Worm (Caenorhabditis elegans) whole organism, late embryonic: ENCODE data around the gene K01G12.3.

Source experiments
- F13H6.1 ChIP-seq: sonication (generic microtip); optimal IDR thresholded peaks from 2 replicates; lab custom pipeline; 2016; ENCODE audit warnings: missing genetic modification characterization, missing compliant biosample characterization
- T23F11.4 ChIP-seq: fragments of 200-800 bp; sonication (Bioruptor generic); optimal IDR thresholded peaks from 2 replicates; lab custom pipeline; 2018; ENCODE audit warnings: mild to moderate bottlenecking, missing genetic modification characterization, missing compliant biosample characterization
- Y22D7AL.16 ChIP-seq: sonication (generic microtip); optimal IDR thresholded peaks from 2 replicates; lab custom pipeline; 2016; ENCODE audit warnings: missing genetic modification characterization, missing compliant biosample characterization
- ceh-18 ChIP-seq: sonication (generic microtip); optimal IDR thresholded peaks from 2 replicates; lab custom pipeline; 2016; ENCODE audit warnings: missing genetic modification characterization, missing compliant biosample characterization
- ceh-19 ChIP-seq: fragments of 200-800 bp; sonication (Bioruptor generic); optimal IDR thresholded peaks from 2 replicates; lab custom pipeline; 2018; ENCODE audit warnings: mild to moderate bottlenecking, missing genetic modification characterization, missing compliant biosample characterization
- ceh-22 ChIP-seq: sonication (generic microtip); optimal IDR thresholded peaks from 2 replicates; lab custom pipeline; 2017; ENCODE audit warnings: missing biosample characterization, missing genetic modification characterization
- ceh-30 ChIP-seq: fragments of 150-350 bp; optimal IDR thresholded peaks from 2 replicates; lab custom pipeline; 2014; ENCODE audit warnings: missing biosample characterization, missing genetic modification characterization
- ceh-45 ChIP-seq: fragments of 200-800 bp; sonication (Bioruptor generic); IDR thresholded peaks from 2 replicates; pipeline ENCODE4 v1.3.6; 2022; ENCODE audit warnings: missing genetic modification reagents, missing genetic modification characterization, missing compliant biosample characterization
- ceh-48 ChIP-seq: sonication (generic microtip); optimal IDR thresholded peaks from 2 replicates; lab custom pipeline; 2016; ENCODE audit warnings: missing genetic modification characterization, inconsistent platforms, missing compliant biosample characterization
- ceh-6 ChIP-seq: fragments of 200-800 bp; sonication (Bioruptor generic); optimal IDR thresholded peaks from 2 replicates; lab custom pipeline; 2018; ENCODE audit warnings: mild to moderate bottlenecking, missing genetic modification characterization, missing compliant biosample characterization
- ceh-9 ChIP-seq: sonication (generic microtip); optimal IDR thresholded peaks from 2 replicates; lab custom pipeline; 2016; ENCODE audit warnings: mild to moderate bottlenecking, missing genetic modification characterization, inconsistent platforms, missing compliant biosample characterization
- dmd-4 ChIP-seq: sonication (generic microtip); optimal IDR thresholded peaks from 2 replicates; lab custom pipeline; 2016; ENCODE audit warnings: borderline replicate concordance, missing genetic modification characterization, missing compliant biosample characterization
- elt-2 ChIP-seq: sonication (generic microtip); optimal IDR thresholded peaks from 2 replicates; lab custom pipeline; 2016; ENCODE audit warnings: missing genetic modification reagents, missing genetic modification characterization, missing compliant biosample characterization
- fax-1 ChIP-seq: sonication (generic microtip); optimal IDR thresholded peaks from 2 replicates; lab custom pipeline; 2016; ENCODE audit warnings: missing genotype, missing genetic modification characterization, missing compliant biosample characterization
- fkh-6 ChIP-seq: sonication (generic microtip); optimal IDR thresholded peaks from 2 replicates; lab custom pipeline; 2016; ENCODE audit warnings: missing genetic modification characterization, missing compliant biosample characterization
- hlh-13 ChIP-seq: fragments of 200-800 bp; sonication (Bioruptor generic); optimal IDR thresholded peaks from 2 replicates; lab custom pipeline; 2018; ENCODE audit warnings: mild to moderate bottlenecking, missing genetic modification characterization, missing compliant biosample characterization
- hlh-15 ChIP-seq: sonication (generic microtip); optimal IDR thresholded peaks from 2 replicates; lab custom pipeline; 2016; ENCODE audit warnings: missing genetic modification characterization, missing compliant biosample characterization
- hlh-30 ChIP-seq: sonication (generic microtip); optimal IDR thresholded peaks from 2 replicates; lab custom pipeline; 2017; ENCODE audit warnings: antibody characterized with exemption, missing genetic modification characterization, missing compliant biosample characterization; ENCODE audit not compliant: insufficient read depth
- hlh-6 ChIP-seq: sonication (generic microtip); optimal IDR thresholded peaks from 2 replicates; lab custom pipeline; 2016; ENCODE audit warnings: missing genotype, missing genetic modification characterization, missing compliant biosample characterization
- hlh-8 ChIP-seq: sonication (generic microtip); optimal IDR thresholded peaks from 2 replicates; lab custom pipeline; 2016; ENCODE audit warnings: missing genotype, missing genetic modification characterization, missing compliant biosample characterization
- madf-2 ChIP-seq: sonication (generic microtip); optimal IDR thresholded peaks from 2 replicates; lab custom pipeline; 2017; ENCODE audit warnings: missing genetic modification characterization, missing compliant biosample characterization
- nfya-1 ChIP-seq: sonication (generic microtip); optimal IDR thresholded peaks from 2 replicates; lab custom pipeline; 2017; ENCODE audit warnings: missing genetic modification characterization, mild to moderate bottlenecking, missing compliant biosample characterization, antibody characterized with exemption, moderate library complexity
- nhr-232 ChIP-seq: sonication (generic microtip); optimal IDR thresholded peaks from 2 replicates; lab custom pipeline; 2016; ENCODE audit warnings: missing genetic modification characterization, missing compliant biosample characterization
- npax-4 ChIP-seq: sonication (generic microtip); optimal IDR thresholded peaks from 2 replicates; lab custom pipeline; 2016; ENCODE audit warnings: missing genetic modification characterization, missing compliant biosample characterization
- odd-2 ChIP-seq: sonication (generic microtip); optimal IDR thresholded peaks from 2 replicates; lab custom pipeline; 2017; ENCODE audit warnings: antibody characterized with exemption, mild to moderate bottlenecking, missing genetic modification characterization, missing compliant biosample characterization
- pha-2 ChIP-seq: sonication (generic microtip); optimal IDR thresholded peaks from 2 replicates; lab custom pipeline; 2017; ENCODE audit warnings: mild to moderate bottlenecking, missing genetic modification characterization, missing compliant biosample characterization
- ref-2 ChIP-seq: sonication (generic microtip); optimal IDR thresholded peaks from 2 replicates; lab custom pipeline; 2016; ENCODE audit warnings: missing genetic modification characterization, missing compliant biosample characterization
- sox-4 ChIP-seq: sonication (generic microtip); optimal IDR thresholded peaks from 2 replicates; lab custom pipeline; 2017; ENCODE audit warnings: mild to moderate bottlenecking, missing genetic modification characterization, inconsistent platforms, missing compliant biosample characterization
- syd-9 ChIP-seq: sonication (generic microtip); optimal IDR thresholded peaks from 2 replicates; lab custom pipeline; 2016; ENCODE audit warnings: mild to moderate bottlenecking, missing genetic modification characterization, moderate library complexity, missing compliant biosample characterization
- tbx-2 ChIP-seq: sonication (generic microtip); optimal IDR thresholded peaks from 2 replicates; lab custom pipeline; 2016; ENCODE audit warnings: missing genetic modification characterization, missing compliant biosample characterization
- tbx-7 ChIP-seq: sonication (generic microtip); optimal IDR thresholded peaks from 2 replicates; lab custom pipeline; 2016; ENCODE audit warnings: missing genotype, missing genetic modification characterization, missing compliant biosample characterization
- ttx-3 ChIP-seq: sonication (generic microtip); optimal IDR thresholded peaks from 2 replicates; lab custom pipeline; 2016; ENCODE audit warnings: missing genetic modification reagents, missing genetic modification characterization, missing compliant biosample characterization
- unc-3 ChIP-seq, 2 experiments: fragments of 200-800 bp in 1 of 2; sonication (Bioruptor generic) in 1 of 2; sonication (generic microtip) in 1 of 2; conservative IDR thresholded peaks in 1 of 2; optimal IDR thresholded peaks in 1 of 2; 2 replicates each; pipeline versions ENCODE4 v1.3.6 to Lab custom; 2016 to 2022; ENCODE audit warnings: missing compliant biosample characterization in 2 of 2, missing genetic modification characterization in 2 of 2, missing genetic modification reagents in 1 of 2
- unc-55 ChIP-seq: sonication (generic microtip); optimal IDR thresholded peaks from 2 replicates; lab custom pipeline; 2017; ENCODE audit warnings: missing biosample characterization, missing genetic modification reagents, missing genetic modification characterization
- unc-86 ChIP-seq: sonication (generic microtip); optimal IDR thresholded peaks from 2 replicates; lab custom pipeline; 2016; ENCODE audit warnings: missing genetic modification characterization, missing compliant biosample characterization

Gene K01G12.3

ce11 chrIV:14228069-14228468 lies 34.8 kb downstream of the K01G12.3 start, which contains the start of gene F02H6.7:
F02H6.7 (minus strand) TSS chrIV:14228169.
- TF ChIP-seq ref-2 (tag; lab: Kevin White, UChicago) = no peak
- no peak for TF ChIP-seq ceh-6 (GFP tag; lab: Kevin White, UChicago)
- TF ChIP-seq Y22D7AL.16 (tag; lab: Kevin White, UChicago) = no peak
- no peak for TF ChIP-seq tbx-7
- TF ChIP-seq ceh-30 (tag; lab: Kevin White, UChicago) = no peak
- TF ChIP-seq ceh-9 = no peak
- TF ChIP-seq T23F11.4 (GFP tag; lab: Kevin White, UChicago) = no peak
- no peak for TF ChIP-seq hlh-15 (tag; lab: Kevin White, UChicago)
- TF ChIP-seq syd-9 (tag; lab: Kevin White, UChicago) = no peak

ce11 chrIV:14230799-14231198 lies 37.5 kb downstream of the K01G12.3 start, which contains the start of gene F02H6.6:
F02H6.6 (minus strand) TSS chrIV:14230899.
- TF ChIP-seq npax-4 (tag; lab: Kevin White, UChicago) (no peak), dmd-4 (tag; lab: Kevin White, UChicago) (no peak), unc-55 (GFP tag; lab: Kevin White, UChicago) (no peak), unc-3 (GFP tag; conservative IDR thresholded peaks at IDR 0.05; lab: Robert Waterston, UW) (no peak), unc-3 (tag; optimal IDR thresholded peaks at IDR 0.05; lab: Kevin White, UChicago) (no peak), ceh-19 (GFP tag; lab: Kevin White, UChicago) (no peak), ceh-45 (no peak), nhr-232 (tag; lab: Kevin White, UChicago) (no peak), hlh-30 (no peak), madf-2 (no peak), ceh-48 (tag; lab: Kevin White, UChicago) (no peak), ceh-30 (tag; lab: Kevin White, UChicago) (no peak), hlh-8 (tag; lab: Kevin White, UChicago) (no peak), ttx-3 (tag; lab: Kevin White, UChicago) (no peak), Y22D7AL.16 (tag; lab: Kevin White, UChicago) (no peak), nfya-1 (no peak), unc-86 (tag; lab: Kevin White, UChicago) (no peak), hlh-6 (no peak), sox-4 (tag; lab: Kevin White, UChicago) (no peak), fkh-6 (tag; lab: Kevin White, UChicago) (no peak), pha-2 (tag; lab: Kevin White, UChicago) (no peak)

- no peak for TF ChIP-seq ceh-6 (GFP tag; lab: Kevin White, UChicago)
- TF ChIP-seq unc-86 (tag; lab: Kevin White, UChicago) = no peak
- TF ChIP-seq fax-1 (tag; lab: Kevin White, UChicago) = no peak
- TF ChIP-seq ref-2 (tag; lab: Kevin White, UChicago) = no peak
- TF ChIP-seq hlh-13 = no peak
- TF ChIP-seq odd-2 (tag; lab: Kevin White, UChicago) = no peak
- TF ChIP-seq Y22D7AL.16 (tag; lab: Kevin White, UChicago) = no peak
- no peak for TF ChIP-seq fkh-6 (tag; lab: Kevin White, UChicago)
- TF ChIP-seq tbx-2 (tag; lab: Kevin White, UChicago) = no peak
- no peak for TF ChIP-seq F13H6.1 (tag; lab: Kevin White, UChicago)
- TF ChIP-seq ceh-22 (tag; lab: Kevin White, UChicago) = no peak
- TF ChIP-seq nhr-232 (tag; lab: Kevin White, UChicago) = no peak
- TF ChIP-seq ceh-18 (tag; lab: Kevin White, UChicago) = no peak
- TF ChIP-seq elt-2 (tag; lab: Kevin White, UChicago) = no peak
- TF ChIP-seq unc-55 (GFP tag; lab: Kevin White, UChicago) = no peak
- no peak for TF ChIP-seq hlh-8 (tag; lab: Kevin White, UChicago)
- TF ChIP-seq, all 69 proteins: peak for 0
Measured at ce11 chrIV:14238976-14239375, 45.7 kb downstream of the K01G12.3 start, which contains the start of gene Y64G10A.1. Y64G10A.1 (minus strand) TSS chrIV:14239076.
